Worm (Caenorhabditis elegans): ENCODE results near the gene K07E3.4.
A peak's percentile ranks its signal among the peaks of the same experiment; 100 is the strongest.

Gene K07E3.4

DNA sequence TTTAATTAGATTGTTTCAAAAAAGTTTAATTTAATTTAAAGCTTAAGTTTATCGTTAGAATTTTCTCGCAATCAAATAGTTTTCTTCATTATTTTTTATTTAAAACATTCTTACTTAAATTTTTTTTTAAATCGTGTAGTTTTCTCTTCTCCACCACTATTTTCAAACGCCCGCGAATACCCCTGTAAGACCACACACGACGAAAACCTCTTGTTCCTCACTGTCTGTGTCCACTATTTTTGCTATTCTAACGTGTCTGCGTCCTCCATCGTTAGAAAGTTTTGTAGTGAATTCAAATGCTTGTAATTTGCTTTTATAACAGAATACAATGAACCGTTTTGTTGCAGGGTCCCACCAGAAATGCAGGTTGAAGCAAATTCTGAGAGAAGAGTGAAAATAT lies 42.9 kb downstream of the K07E3.4 start, which contains the start of gene xol-1:
Gene xol-1 (plus strand): TSS at position 347 of the 400 bp plus-strand sequence.
- TF ChIP-seq tra-1 (GFP tag; IDR thresholded peaks at IDR 0.05) = peak; percentile 77
- no peak for TF ChIP-seq snpc-4 (tag; optimal IDR thresholded peaks at IDR 0.05)

DNA sequence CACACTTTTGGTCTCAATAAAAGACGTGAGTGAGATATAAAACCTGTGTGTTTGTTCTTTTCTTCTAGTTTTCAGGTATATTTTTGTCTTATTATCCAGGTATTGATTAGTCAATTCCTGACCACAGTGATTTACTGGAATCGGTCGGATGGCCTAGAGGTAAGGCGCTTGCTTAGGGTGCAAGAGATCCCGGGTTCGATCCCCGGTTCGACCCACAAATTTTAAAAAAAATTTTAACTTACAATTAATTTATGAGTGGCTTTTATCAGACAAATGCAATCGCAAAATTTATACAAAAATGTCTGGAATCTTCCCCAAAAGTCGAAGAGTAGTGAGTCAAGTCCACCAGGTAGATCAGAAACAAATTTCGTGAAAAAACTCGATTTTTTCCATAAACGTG lies 46.5 kb downstream of the K07E3.4 start:
- no peak for TF ChIP-seq zip-11 (GFP tag; IDR thresholded peaks at IDR 0.05)
- TF ChIP-seq mxl-2 (GFP tag; conservative IDR thresholded peaks at IDR 0.05) = no peak
- peak; percentile 85 for TF ChIP-seq snpc-1.2 (GFP tag; IDR thresholded peaks at IDR 0.05)
- 0 out of 2 replicates have a peak, but pooled peaks have one; percentile 55 for TF ChIP-seq arid-1 (GFP tag; conservative IDR thresholded peaks at IDR 0.05)
- TF ChIP-seq pha-4 (GFP tag; IDR thresholded peaks at IDR 0.05) = peak; percentile 46; the same call in 1 of the 2 replicates
- TF ChIP-seq pha-4 (tag; optimal IDR thresholded peaks at IDR 0.05) = no peak

DNA sequence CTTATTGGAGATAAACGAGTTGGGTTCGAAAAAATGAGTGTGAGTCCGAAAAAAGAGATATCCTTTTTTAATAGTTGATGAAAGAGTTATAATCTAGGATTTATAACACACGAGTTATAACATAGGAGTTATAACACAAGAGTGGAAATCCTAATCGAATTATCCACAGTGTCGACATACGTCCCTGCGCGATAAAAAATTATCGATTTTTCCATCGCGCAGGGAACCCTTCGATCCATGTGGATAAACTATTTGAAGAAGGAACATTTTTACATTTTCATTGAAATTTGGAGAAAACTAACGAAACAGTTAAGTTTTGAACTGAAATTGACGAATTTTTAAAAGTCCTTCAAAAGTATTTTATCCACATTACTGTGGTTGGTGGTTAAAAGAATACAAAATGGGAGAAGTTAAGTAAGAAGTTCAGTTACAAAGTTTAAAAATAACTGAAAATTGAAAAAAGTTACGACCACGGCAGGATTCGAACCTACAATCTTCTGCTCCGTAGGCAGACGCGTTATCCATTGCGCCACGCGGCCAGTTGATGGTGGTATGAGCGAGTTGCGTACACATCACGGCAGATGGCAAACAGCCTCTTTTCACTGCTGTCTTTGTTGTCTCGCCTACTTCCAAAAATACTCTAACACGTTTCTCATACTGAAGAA lies 47.5 kb downstream of the K07E3.4 start:
- TF ChIP-seq zfp-3 (GFP tag; conservative IDR thresholded peaks at IDR 0.05) (peak; percentile 94), pha-4 (GFP tag; IDR thresholded peaks at IDR 0.05) (peak; percentile 94), pha-4 (tag; optimal IDR thresholded peaks at IDR 0.05) (peak; percentile 81), nhr-25 (tag; optimal IDR thresholded peaks at IDR 0.05; ENCODE audit: borderline replicate concordance, insufficient read depth) (peak; percentile 88), dmd-9 (GFP tag; IDR thresholded peaks at IDR 0.05) (peak; percentile 81), rbr-2 (tag; optimal IDR thresholded peaks at IDR 0.05) (peak; percentile 98), nhr-28 (tag; optimal IDR thresholded peaks at IDR 0.05) (peak; percentile 88), ceh-62 (tag; optimal IDR thresholded peaks at IDR 0.05) (peak; percentile 5), lir-3 (tag; optimal IDR thresholded peaks at IDR 0.05) (peak; percentile 93), ama-1 (optimal IDR thresholded peaks at IDR 0.05) (no peak), ceh-28 (tag; optimal IDR thresholded peaks at IDR 0.05) (peak; percentile 100), unc-130 (GFP tag; optimal IDR thresholded peaks at IDR 0.05) (no peak), ztf-11 (tag; optimal IDR thresholded peaks at IDR 0.05) (peak; percentile 64), nhr-111 (GFP tag; optimal IDR thresholded peaks at IDR 0.05) (peak; percentile 43), lin-15B (tag; optimal IDR thresholded peaks at IDR 0.05) (peak; percentile 22), snpc-1.2 (GFP tag; IDR thresholded peaks at IDR 0.05) (peak; percentile 83), attf-4 (tag; optimal IDR thresholded peaks at IDR 0.05) (peak; percentile 72), dpl-1 (GFP tag; optimal IDR thresholded peaks at IDR 0.05) (peak; percentile 77), ctbp-1 (GFP tag; IDR thresholded peaks at IDR 0.05) (peak; percentile 98), unc-62 (GFP tag; optimal IDR thresholded peaks at IDR 0.05 in 1 of 2) (peak; percentile 84 to 99), unc-62 (tag; optimal IDR thresholded peaks at IDR 0.05) (peak; percentile 84), Y48G9A.11 (GFP tag; IDR thresholded peaks at IDR 0.05) (peak; percentile 73), fkh-10 (GFP tag; optimal IDR thresholded peaks at IDR 0.05) (peak; percentile 97), mes-2 (tag; optimal IDR thresholded peaks at IDR 0.05; ENCODE audit: poor library complexity, severe bottlenecking) (peak; percentile 98), daf-8 (GFP tag; IDR thresholded peaks at IDR 0.05) (peak; percentile 86; the same call in 1 of the 2 replicates), hif-1 (tag; optimal IDR thresholded peaks at IDR 0.05) (peak; percentile 73 to 92), lin-39 (tag; optimal IDR thresholded peaks at IDR 0.05) (peak; percentile 93), ZK337.2 (GFP tag; IDR thresholded peaks at IDR 0.05) (peak; percentile 93), snpc-4 (tag; optimal IDR thresholded peaks at IDR 0.05) (no peak), daf-12 (tag; optimal IDR thresholded peaks at IDR 0.05) (peak; percentile 17), skn-1 (tag; optimal IDR thresholded peaks at IDR 0.05) (no peak), jun-1 (tag; optimal IDR thresholded peaks at IDR 0.05) (peak; percentile 98), ces-1 (GFP tag; optimal IDR thresholded peaks at IDR 0.05) (peak; percentile 95), spr-3 (GFP tag; optimal IDR thresholded peaks at IDR 0.05) (peak; percentile 96), daf-16 (GFP tag; optimal IDR thresholded peaks at IDR 0.05) (peak; percentile 96 to 98), daf-16 (tag; optimal IDR thresholded peaks at IDR 0.05) (peak; percentile 60), R02D3.7 (tag; optimal IDR thresholded peaks at IDR 0.05) (peak; percentile 9), nhr-6 (tag; optimal IDR thresholded peaks at IDR 0.05) (peak; percentile 98), ceh-20 (GFP tag; IDR thresholded peaks at IDR 0.05) (peak; percentile 95), lin-29 (GFP tag; IDR thresholded peaks at IDR 0.05) (peak; percentile 92), nhr-41 (GFP tag; IDR thresholded peaks at IDR 0.05) (peak; percentile 43), nhr-48 (tag; optimal IDR thresholded peaks at IDR 0.05) (peak; percentile 97)

Measured in whole organism, L4 larva.